Fruit fly (Drosophila melanogaster) whole organism, embryonic: Measurements from ENCODE around the gene CG1840.
A peak's percentile ranks its signal among the peaks of the same experiment; 100 is the strongest.

Source experiments
- CG10209 ChIP-seq: fragments of 200-800 bp; sonication (Bioruptor generic); optimal IDR thresholded peaks from 3 replicates; lab custom pipeline; 2017; ENCODE audit warnings: missing biosample characterization, mild to moderate bottlenecking, missing genetic modification characterization, missing genetic modification reagents
- CG10543 ChIP-seq: fragments of 200-800 bp; sonication (Bioruptor generic); optimal IDR thresholded peaks from 3 replicates; lab custom pipeline; 2017; ENCODE audit warnings: missing biosample characterization, mild to moderate bottlenecking, missing genetic modification characterization, moderate library complexity
- CG11504 ChIP-seq: fragments of 200-800 bp; sonication (Bioruptor generic); optimal IDR thresholded peaks from 3 replicates; lab custom pipeline; 2019; ENCODE audit warnings: missing biosample characterization, mild to moderate bottlenecking, missing genetic modification characterization, moderate library complexity
- CG11695 ChIP-seq: fragments of 200-800 bp; sonication (Bioruptor generic); IDR thresholded peaks from 3 replicates; pipeline ENCODE4 v1.3.6; 2022; ENCODE audit warnings: missing biosample characterization, missing genetic modification characterization
- CG11723 ChIP-seq: fragments of 200-800 bp; sonication (Bioruptor generic); optimal IDR thresholded peaks from 2 replicates; lab custom pipeline; 2017; ENCODE audit warnings: missing biosample characterization, mild to moderate bottlenecking, missing genetic modification characterization
- CG12104 ChIP-seq: fragments of 200-800 bp; sonication (Bioruptor generic); optimal IDR thresholded peaks from 3 replicates; lab custom pipeline; 2016; ENCODE audit warnings: missing biosample characterization, missing genetic modification characterization
- CG12942 ChIP-seq: fragments of 200-800 bp; sonication (Bioruptor generic); optimal IDR thresholded peaks from 3 replicates; lab custom pipeline; 2016; ENCODE audit warnings: missing biosample characterization, missing genetic modification characterization
- CG14050 ChIP-seq: fragments of 200-800 bp; sonication (Bioruptor generic); IDR thresholded peaks from 3 replicates; pipeline ENCODE4 v1.3.6; 2022; ENCODE audit warnings: missing biosample characterization, missing genetic modification characterization
- CG15269 ChIP-seq: fragments of 200-800 bp; sonication (Bioruptor generic); optimal IDR thresholded peaks from 2 replicates; lab custom pipeline; 2018; ENCODE audit warnings: missing biosample characterization, mild to moderate bottlenecking, missing genetic modification characterization, moderate library complexity
- CG17186 ChIP-seq: fragments of 200-800 bp; sonication (Bioruptor generic); optimal IDR thresholded peaks from 3 replicates; lab custom pipeline; 2017; ENCODE audit warnings: missing biosample characterization, missing genetic modification reagents, missing genetic modification characterization
- CG2678 ChIP-seq: fragments of 200-800 bp; sonication (Bioruptor generic); optimal IDR thresholded peaks from 3 replicates; lab custom pipeline; 2019; ENCODE audit warnings: missing biosample characterization, mild to moderate bottlenecking, missing genetic modification characterization, moderate library complexity
- CG32532 ChIP-seq: fragments of 200-800 bp; sonication (Bioruptor generic); IDR thresholded peaks from 2 replicates; pipeline ENCODE4 v1.3.6; 2022; ENCODE audit warnings: missing biosample characterization, missing genetic modification characterization
- CG33213 ChIP-seq: fragments of 200-800 bp; sonication (Bioruptor generic); optimal IDR thresholded peaks from 3 replicates; lab custom pipeline; 2016; ENCODE audit warnings: missing biosample characterization, missing genetic modification characterization
- CG4617 ChIP-seq: fragments of 200-800 bp; sonication (Bioruptor generic); optimal IDR thresholded peaks from 3 replicates; lab custom pipeline; 2016; ENCODE audit warnings: missing biosample characterization, missing genetic modification characterization, borderline replicate concordance
- CG8478 ChIP-seq: fragments of >200 bp; optimal IDR thresholded peaks from 2 replicates; lab custom pipeline; 2018
- H2.0 ChIP-seq: fragments of 200-800 bp; sonication (Bioruptor generic); IDR thresholded peaks from 2 replicates; pipeline ENCODE4 v1.3.6; 2022; ENCODE audit warnings: missing biosample characterization, missing genetic modification characterization
- Hr3 ChIP-seq: fragments of 200-800 bp; sonication (Bioruptor generic); optimal IDR thresholded peaks from 3 replicates; lab custom pipeline; 2016; ENCODE audit warnings: missing biosample characterization, missing genetic modification characterization
- Hr51 ChIP-seq, 2 experiments: fragments of 200-800 bp; sonication (Bioruptor generic); optimal IDR thresholded peaks; 2 replicates in 1 of 2; 3 replicates in 1 of 2; lab custom pipeline; 2016 to 2018; ENCODE audit warnings: missing biosample characterization in 2 of 2, missing genetic modification characterization in 2 of 2, mild to moderate bottlenecking in 1 of 2, moderate library complexity in 1 of 2
- Jarid2 ChIP-seq: fragments of 200-800 bp; sonication (Bioruptor generic); optimal IDR thresholded peaks from 3 replicates; lab custom pipeline; 2017; ENCODE audit warnings: mild to moderate bottlenecking, missing biosample characterization, missing genetic modification reagents, missing genetic modification characterization
- Oli ChIP-seq: fragments of 200-800 bp; sonication (Bioruptor generic); optimal IDR thresholded peaks from 2 replicates; lab custom pipeline; 2018; ENCODE audit warnings: missing biosample characterization, mild to moderate bottlenecking, missing genetic modification characterization, moderate library complexity
- Xrp1 ChIP-seq: fragments of 200-800 bp; sonication (Bioruptor generic); IDR thresholded peaks from 2 replicates; pipeline ENCODE4 v1.3.6; 2022; ENCODE audit warnings: missing biosample characterization, missing genetic modification characterization
- abd-A ChIP-seq: fragments of 200-800 bp; sonication (Bioruptor generic); optimal IDR thresholded peaks from 3 replicates; lab custom pipeline; 2019; ENCODE audit warnings: missing biosample characterization, mild to moderate bottlenecking, missing genetic modification characterization, moderate library complexity
- al ChIP-seq: fragments of 200-800 bp; sonication (Bioruptor generic); IDR thresholded peaks from 2 replicates; pipeline ENCODE4 v1.3.6; 2022; ENCODE audit warnings: missing biosample characterization, missing genetic modification characterization
- ase ChIP-seq: fragments of 200-800 bp; sonication (Bioruptor generic); IDR thresholded peaks from 3 replicates; pipeline ENCODE4 v1.3.6; 2022; ENCODE audit warnings: missing biosample characterization, missing genetic modification characterization
- bab2 ChIP-seq: fragments of 200-800 bp; sonication (Bioruptor generic); optimal IDR thresholded peaks from 2 replicates; lab custom pipeline; 2016; ENCODE audit warnings: missing biosample characterization, missing genetic modification characterization
- bbx ChIP-seq: fragments of 200-800 bp; sonication (Bioruptor generic); IDR thresholded peaks from 2 replicates; pipeline ENCODE4 v1.3.6; 2022; ENCODE audit warnings: missing biosample characterization, missing genetic modification characterization; ENCODE audit not compliant: partially characterized antibody
- cas ChIP-seq: fragments of 200-800 bp; sonication (Bioruptor generic); IDR thresholded peaks from 2 replicates; pipeline ENCODE4 v1.3.6; 2022; ENCODE audit warnings: missing biosample characterization, missing genetic modification characterization
- ci ChIP-seq: fragments of 200-800 bp; sonication (Bioruptor generic); IDR thresholded peaks from 3 replicates; pipeline ENCODE4 v1.3.6; 2022; ENCODE audit warnings: missing biosample characterization, missing genetic modification characterization
- dysf ChIP-seq: fragments of 200-800 bp; sonication (Bioruptor generic); IDR thresholded peaks from 3 replicates; pipeline ENCODE4 v1.3.6; 2022; ENCODE audit warnings: missing biosample characterization, missing genetic modification characterization
- eve ChIP-seq, 2 experiments: fragments of >200 bp; optimal IDR thresholded peaks; 2 replicates each; lab custom pipeline; 2017; ENCODE audit warnings: missing biosample characterization in 2 of 2, missing genetic modification characterization in 2 of 2
- ewg ChIP-seq: fragments of 200-800 bp; sonication (Bioruptor generic); optimal IDR thresholded peaks from 3 replicates; lab custom pipeline; 2017; ENCODE audit warnings: mild to moderate bottlenecking, missing biosample characterization, missing genetic modification reagents, missing genetic modification characterization
- exex ChIP-seq: fragments of 200-800 bp; sonication (Bioruptor generic); optimal IDR thresholded peaks from 4 replicates; lab custom pipeline; 2018; ENCODE audit warnings: missing biosample characterization, mild to moderate bottlenecking, missing genetic modification characterization, moderate library complexity
- fd64A ChIP-seq: fragments of 200-800 bp; sonication (Bioruptor generic); optimal IDR thresholded peaks from 3 replicates; lab custom pipeline; 2018; ENCODE audit warnings: missing biosample characterization, mild to moderate bottlenecking, missing genetic modification characterization
- grau ChIP-seq: fragments of 200-800 bp; optimal IDR thresholded peaks from 3 replicates; lab custom pipeline; 2019; ENCODE audit warnings: missing biosample characterization, mild to moderate bottlenecking, missing genetic modification characterization, moderate library complexity
- gsb ChIP-seq: fragments of 200-800 bp; sonication (Bioruptor generic); IDR thresholded peaks from 2 replicates; pipeline ENCODE4 v1.3.6; 2022; ENCODE audit warnings: missing biosample characterization, missing genetic modification characterization
- inv ChIP-seq: fragments of 200-800 bp; sonication (Bioruptor generic); IDR thresholded peaks from 2 replicates; pipeline ENCODE4 v1.3.6; 2022; ENCODE audit warnings: missing biosample characterization, missing genetic modification characterization; ENCODE audit not compliant: partially characterized antibody
- nau ChIP-seq: fragments of 200-800 bp; sonication (Bioruptor generic); optimal IDR thresholded peaks from 3 replicates; lab custom pipeline; 2017; ENCODE audit warnings: missing biosample characterization, mild to moderate bottlenecking, missing genetic modification characterization, missing genetic modification reagents
- nmo ChIP-seq: fragments of 200-800 bp; sonication (Bioruptor generic); optimal IDR thresholded peaks from 2 replicates; lab custom pipeline; 2018; ENCODE audit warnings: missing biosample characterization, mild to moderate bottlenecking, missing genetic modification characterization, moderate library complexity
- oc ChIP-seq: fragments of 200-800 bp; sonication (Bioruptor generic); optimal IDR thresholded peaks from 2 replicates; lab custom pipeline; 2018; ENCODE audit warnings: missing biosample characterization, mild to moderate bottlenecking, missing genetic modification characterization, moderate library complexity
- odd ChIP-seq: fragments of 200-800 bp; sonication (Bioruptor generic); optimal IDR thresholded peaks from 2 replicates; lab custom pipeline; 2017; ENCODE audit warnings: missing biosample characterization, mild to moderate bottlenecking, missing genetic modification characterization
- peb ChIP-seq: fragments of 200-800 bp; sonication (Bioruptor generic); IDR thresholded peaks from 2 replicates; pipeline ENCODE4 v1.3.6; 2022; ENCODE audit warnings: missing biosample characterization, missing genetic modification characterization
- repo ChIP-seq: fragments of 200-800 bp; sonication (Bioruptor generic); optimal IDR thresholded peaks from 2 replicates; lab custom pipeline; 2016; ENCODE audit warnings: missing biosample characterization, missing genetic modification characterization
- rib ChIP-seq: fragments of 200-800 bp; sonication (Bioruptor generic); IDR thresholded peaks from 2 replicates; pipeline ENCODE4 v1.3.6; 2022; ENCODE audit warnings: missing biosample characterization, missing genetic modification characterization
- sd ChIP-seq: fragments of 200-800 bp; sonication (Bioruptor generic); optimal IDR thresholded peaks from 3 replicates; lab custom pipeline; 2018; ENCODE audit warnings: missing biosample characterization, mild to moderate bottlenecking, missing genetic modification characterization, moderate library complexity
- tin ChIP-seq: fragments of 200-800 bp; sonication (Bioruptor generic); optimal IDR thresholded peaks from 3 replicates; lab custom pipeline; 2016; ENCODE audit warnings: missing biosample characterization, missing genetic modification characterization
- vfl ChIP-seq: fragments of 200-800 bp; sonication (Bioruptor generic); optimal IDR thresholded peaks from 2 replicates; lab custom pipeline; 2016; ENCODE audit warnings: missing biosample characterization, missing genetic modification characterization
- vnd ChIP-seq: fragments of 200-800 bp; sonication (Bioruptor generic); IDR thresholded peaks from 3 replicates; pipeline ENCODE4 v1.3.6; 2022; ENCODE audit warnings: missing biosample characterization, missing genetic modification characterization; ENCODE audit not compliant: partially characterized antibody
- z ChIP-seq: fragments of 200-800 bp; sonication (Bioruptor generic); IDR thresholded peaks from 3 replicates; pipeline ENCODE4 v1.3.6; 2022; ENCODE audit warnings: missing biosample characterization, missing genetic modification characterization
- zen2 ChIP-seq: fragments of 200-800 bp; sonication (Bioruptor generic); IDR thresholded peaks from 3 replicates; pipeline ENCODE4 v1.3.6; 2022; ENCODE audit warnings: missing biosample characterization, missing genetic modification characterization; ENCODE audit not compliant: partially characterized antibody
- zfh2 ChIP-seq: fragments of 200-800 bp; sonication (Bioruptor generic); optimal IDR thresholded peaks from 2 replicates; lab custom pipeline; 2016; ENCODE audit warnings: missing biosample characterization, missing genetic modification characterization

CG1840 gene

dm6 chrX:11915154-11915593 lies 27.0 kb downstream of the CG1840 start (continued):
- TF ChIP-seq CG33213 (GFP tag; lab: Kevin White, UChicago) (no peak), al (GFP tag; lab: Robert Waterston, UW) (peak; percentile 82), Oli (tag; lab: Kevin White, UChicago) (peak; percentile 92), gsb (peak; percentile 74), CG11723 (peak; percentile 79), repo (GFP tag; lab: Kevin White, UChicago) (no peak), rib (peak; percentile 61), ase (GFP tag; lab: Robert Waterston, UW) (no peak; the same call in none of the 3 replicates), peb (GFP tag; lab: Robert Waterston, UW) (peak; percentile 64), CG11695 (peak; percentile 91), CG32532 (GFP tag; lab: Robert Waterston, UW) (peak; percentile 89), Xrp1 (GFP tag; lab: Robert Waterston, UW) (peak; percentile 90), vfl (GFP tag; lab: Kevin White, UChicago) (peak; percentile 6), Jarid2 (GFP tag; lab: Kevin White, UChicago) (peak; percentile 71), CG15269 (tag; lab: Kevin White, UChicago) (peak; percentile 94), zen2 (GFP tag; lab: Robert Waterston, UW) (no peak), abd-A (tag; lab: Kevin White, UChicago) (peak; percentile 59), sd (tag; lab: Kevin White, UChicago) (peak; percentile 99), H2.0 (peak; percentile 76), CG14050 (GFP tag; lab: Robert Waterston, UW) (peak; percentile 78), fd64A (GFP tag; lab: Kevin White, UChicago) (peak; percentile 23), tin (GFP tag; lab: Kevin White, UChicago) (peak; percentile 75), ci (peak; percentile 84), nau (GFP tag; lab: Kevin White, UChicago) (peak; percentile 78), ewg (peak; percentile 86), exex (peak; percentile 67), Hr51 (GFP tag; optimal IDR thresholded peaks at IDR 0.05; lab: Kevin White, UChicago) (peak; percentile 42 to 93), dysf (peak; percentile 93), CG4617 (peak; percentile 25), odd (GFP tag; lab: Kevin White, UChicago) (peak; percentile 88), CG17186 (peak; percentile 54), CG10543 (GFP tag; lab: Kevin White, UChicago) (peak; percentile 94), grau (tag; lab: Kevin White, UChicago) (peak; percentile 94), zfh2 (GFP tag; lab: Kevin White, UChicago) (peak; percentile 6), bab2 (GFP tag; lab: Kevin White, UChicago) (peak; percentile 22), Hr3 (GFP tag; lab: Kevin White, UChicago) (peak; percentile 85), z (GFP tag; lab: Robert Waterston, UW) (no peak), vnd (GFP tag; lab: Robert Waterston, UW) (no peak), CG11504 (tag; lab: Kevin White, UChicago) (peak; percentile 93), cas (peak; percentile 64; the same call in 1 of the 2 replicates), nmo (GFP tag; lab: Kevin White, UChicago) (peak; percentile 96), inv (GFP tag; lab: Robert Waterston, UW) (no peak), CG2678 (peak; percentile 95), CG12942 (GFP tag; lab: Kevin White, UChicago) (peak; percentile 64), CG10209 (GFP tag; lab: Kevin White, UChicago) (peak; percentile 90), CG12104 (peak; percentile 69), bbx (GFP tag; lab: Robert Waterston, UW) (no peak), CG8478 (no peak), oc (tag; lab: Kevin White, UChicago) (peak; percentile 89), eve (GFP tag; optimal IDR thresholded peaks at IDR 0.05; lab: Kevin White, UChicago) (peak in 1 of 2 experiments; percentile 58)
